Fruit fly (Drosophila melanogaster) whole organism, prepupa: ENCODE results near the gene mRpL35.
A peak's percentile ranks its signal among the peaks of the same experiment; 100 is the strongest.

Experiments used
- Blimp-1 ChIP-seq: fragments of 200-800 bp; sonication (Bioruptor generic); optimal IDR thresholded peaks from 3 replicates; lab custom pipeline; 2017; ENCODE audit warnings: missing biosample characterization, missing genetic modification characterization, mild to moderate bottlenecking, moderate library complexity, missing genetic modification reagents
- CG10631 ChIP-seq: fragments of 200-800 bp; sonication (Bioruptor generic); optimal IDR thresholded peaks from 2 replicates; lab custom pipeline; 2016; ENCODE audit warnings: missing biosample characterization, missing genetic modification characterization
- CG10669 ChIP-seq: fragments of 200-800 bp; sonication (Bioruptor generic); optimal IDR thresholded peaks from 3 replicates; lab custom pipeline; 2018; ENCODE audit warnings: missing biosample characterization, mild to moderate bottlenecking, missing genetic modification characterization, moderate library complexity
- CG11294 ChIP-seq: fragments of 200-800 bp; sonication (Bioruptor generic); IDR thresholded peaks from 2 replicates; pipeline ENCODE4 v1.3.6; 2022; ENCODE audit warnings: missing biosample characterization, missing genetic modification characterization
- CG11902 ChIP-seq: fragments of 200-800 bp; sonication (Bioruptor generic); optimal IDR thresholded peaks from 3 replicates; lab custom pipeline; 2016; ENCODE audit warnings: missing biosample characterization, missing genetic modification characterization
- CG15336 ChIP-seq: fragments of 200-800 bp; sonication (Bioruptor generic); IDR thresholded peaks from 2 replicates; pipeline ENCODE4 v1.3.6; 2022; ENCODE audit warnings: missing biosample characterization, missing genetic modification characterization
- CG3032 ChIP-seq: fragments of 200-800 bp; optimal IDR thresholded peaks from 2 replicates; lab custom pipeline; 2019; ENCODE audit warnings: missing biosample characterization, mild to moderate bottlenecking, missing genetic modification characterization, moderate library complexity
- CG31627 ChIP-seq: fragments of 200-800 bp; sonication (Bioruptor generic); optimal IDR thresholded peaks from 3 replicates; lab custom pipeline; 2016; ENCODE audit warnings: missing biosample characterization, missing genetic modification characterization
- CG34406 ChIP-seq: fragments of 200-800 bp; sonication (Bioruptor generic); optimal IDR thresholded peaks from 3 replicates; lab custom pipeline; 2016; ENCODE audit warnings: missing biosample characterization, missing genetic modification characterization
- CG6163 ChIP-seq: fragments of 200-800 bp; sonication (Bioruptor generic); IDR thresholded peaks from 3 replicates; pipeline ENCODE4 v1.3.6; 2022; ENCODE audit warnings: missing biosample characterization, missing genetic modification characterization
- CG6792 ChIP-seq: fragments of 200-800 bp; sonication (Bioruptor generic); optimal IDR thresholded peaks from 3 replicates; lab custom pipeline; 2016; ENCODE audit warnings: missing biosample characterization, missing genetic modification characterization
- CG6808 ChIP-seq: fragments of 200-800 bp; sonication (Bioruptor generic); optimal IDR thresholded peaks from 3 replicates; lab custom pipeline; 2017; ENCODE audit warnings: missing biosample characterization, missing genetic modification characterization, mild to moderate bottlenecking, moderate library complexity, missing genetic modification reagents
- CG7368 ChIP-seq: fragments of 200-800 bp; sonication (Bioruptor generic); optimal IDR thresholded peaks from 3 replicates; lab custom pipeline; 2016; ENCODE audit warnings: missing biosample characterization, missing genetic modification characterization
- CG8119 ChIP-seq: fragments of 200-800 bp; sonication (Bioruptor generic); IDR thresholded peaks from 3 replicates; pipeline ENCODE4 v1.3.6; 2022; ENCODE audit warnings: missing biosample characterization, missing genetic modification characterization
- CG8319 ChIP-seq: fragments of 200-800 bp; sonication (Bioruptor generic); optimal IDR thresholded peaks from 3 replicates; lab custom pipeline; 2016; ENCODE audit warnings: missing biosample characterization, missing genetic modification characterization
- CG9139 ChIP-seq: fragments of 200-800 bp; sonication (Bioruptor generic); optimal IDR thresholded peaks from 3 replicates; lab custom pipeline; 2017; ENCODE audit warnings: missing biosample characterization, mild to moderate bottlenecking, missing genetic modification characterization
- Eip78C ChIP-seq: fragments of 200-800 bp; sonication (Bioruptor generic); peaks from one replicate; lab custom pipeline; 2016; ENCODE audit warnings: missing biosample characterization, missing genetic modification characterization
- Gug ChIP-seq: fragments of 200-800 bp; sonication (Bioruptor generic); IDR thresholded peaks from 2 replicates; pipeline ENCODE4 v1.3.6; 2022; ENCODE audit warnings: missing biosample characterization, missing genetic modification characterization
- Hr38 ChIP-seq: sonication (Bioruptor generic); optimal IDR thresholded peaks from 2 replicates; lab custom pipeline; 2016; ENCODE audit warnings: missing biosample characterization, missing genetic modification characterization
- Hr39 ChIP-seq: fragments of 200-800 bp; sonication (Bioruptor generic); optimal IDR thresholded peaks from 2 replicates; lab custom pipeline; 2016; ENCODE audit warnings: missing biosample characterization, missing genetic modification characterization
- Lpt ChIP-seq: fragments of 200-800 bp; sonication (Bioruptor generic); optimal IDR thresholded peaks from 3 replicates; lab custom pipeline; 2016; ENCODE audit warnings: missing biosample characterization, missing genetic modification characterization
- Met ChIP-seq: fragments of 200-800 bp; sonication (Bioruptor generic); optimal IDR thresholded peaks from 3 replicates; lab custom pipeline; 2016; ENCODE audit warnings: missing biosample characterization, missing genetic modification characterization
- Smox ChIP-seq: fragments of 200-800 bp; sonication (Bioruptor generic); optimal IDR thresholded peaks from 3 replicates; lab custom pipeline; 2016; ENCODE audit warnings: missing biosample characterization, missing genetic modification characterization
- Sox14 ChIP-seq: fragments of 200-800 bp; sonication (Bioruptor generic); optimal IDR thresholded peaks from 3 replicates; lab custom pipeline; 2016; ENCODE audit warnings: missing biosample characterization, missing genetic modification characterization
- Sox15 ChIP-seq: fragments of 200-800 bp; sonication (Bioruptor generic); optimal IDR thresholded peaks from 3 replicates; lab custom pipeline; 2016; ENCODE audit warnings: missing biosample characterization, missing genetic modification characterization
- achi ChIP-seq: fragments of 200-800 bp; sonication (Bioruptor generic); optimal IDR thresholded peaks from 3 replicates; lab custom pipeline; 2016; ENCODE audit warnings: missing biosample characterization, missing genetic modification characterization
- acj6 ChIP-seq: fragments of 200-800 bp; sonication (Bioruptor generic); optimal IDR thresholded peaks from 3 replicates; lab custom pipeline; 2016; ENCODE audit warnings: missing biosample characterization, missing genetic modification characterization
- dsx ChIP-seq: fragments of 200-800 bp; optimal IDR thresholded peaks from 3 replicates; lab custom pipeline; 2019; ENCODE audit warnings: missing biosample characterization, mild to moderate bottlenecking, missing genetic modification characterization, moderate library complexity; ENCODE audit not compliant: poor library complexity, severe bottlenecking
- eg ChIP-seq: fragments of 200-800 bp; sonication (Bioruptor generic); IDR thresholded peaks from 3 replicates; pipeline ENCODE4 v1.3.6; 2022; ENCODE audit warnings: missing biosample characterization, missing genetic modification characterization
- esn ChIP-seq: fragments of 200-800 bp; sonication (Bioruptor generic); optimal IDR thresholded peaks from 2 replicates; lab custom pipeline; 2016; ENCODE audit warnings: missing biosample characterization, mild to moderate bottlenecking, missing genetic modification characterization, moderate library complexity
- fd85E ChIP-seq: fragments of 200-800 bp; sonication (Bioruptor generic); optimal IDR thresholded peaks from 3 replicates; lab custom pipeline; 2016; ENCODE audit warnings: missing biosample characterization, missing genetic modification characterization
- lz ChIP-seq: fragments of 200-800 bp; sonication (Bioruptor generic); optimal IDR thresholded peaks from 3 replicates; lab custom pipeline; 2016; ENCODE audit warnings: missing biosample characterization, missing genetic modification characterization
- spab ChIP-seq: fragments of 200-800 bp; sonication (Bioruptor generic); optimal IDR thresholded peaks from 2 replicates; lab custom pipeline; 2017; ENCODE audit warnings: missing biosample characterization, mild to moderate bottlenecking, missing genetic modification characterization, missing genetic modification reagents
- svp ChIP-seq: fragments of 200-800 bp; sonication (Bioruptor generic); peaks from one replicate; lab custom pipeline; 2016; ENCODE audit warnings: missing biosample characterization, missing genetic modification characterization
- topi ChIP-seq: fragments of 200-800 bp; sonication (Bioruptor generic); optimal IDR thresholded peaks from 3 replicates; lab custom pipeline; 2016; ENCODE audit warnings: missing biosample characterization, missing genetic modification characterization
- vri ChIP-seq: fragments of 200-800 bp; sonication (Bioruptor generic); optimal IDR thresholded peaks from 3 replicates; lab custom pipeline; 2016; ENCODE audit warnings: missing biosample characterization, mild to moderate bottlenecking, missing genetic modification characterization

The mRpL35 gene

DNA sequence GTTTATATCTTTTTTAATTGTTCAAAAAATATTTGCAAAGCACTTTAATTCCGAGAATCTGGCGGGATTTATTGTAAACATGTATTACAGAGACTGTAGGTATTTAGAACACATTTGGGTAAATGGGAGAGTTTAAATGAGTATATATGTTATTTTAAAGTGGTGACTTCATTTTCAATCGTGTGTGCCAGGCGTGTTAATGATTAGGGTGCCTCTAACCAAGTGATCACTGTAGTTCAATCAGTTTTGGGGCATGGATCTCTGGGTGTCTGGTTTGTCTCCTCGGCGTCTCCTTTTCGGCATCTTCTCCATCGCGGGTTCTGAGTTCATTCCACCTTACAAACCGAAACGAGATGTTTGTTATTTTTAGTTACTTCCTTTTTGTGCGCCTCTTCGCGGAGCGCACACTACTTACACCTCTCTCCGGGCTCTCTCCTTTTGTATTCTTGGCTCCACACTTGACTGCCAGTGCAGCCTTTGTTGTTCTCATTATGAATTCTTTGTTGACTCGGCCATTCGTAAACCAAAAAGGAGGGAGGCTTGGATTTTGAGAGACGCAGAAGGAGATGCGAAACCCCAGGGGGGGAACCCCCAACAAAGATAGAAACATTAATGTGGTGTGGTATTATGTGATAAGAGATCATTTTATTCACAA is 20.5 kb downstream of the mRpL35 start (continued):
- peak; percentile 67 for TF ChIP-seq dsx (GFP tag; lab: Kevin White, UChicago)
- peak; percentile 62 for TF ChIP-seq Sox14 (GFP tag; lab: Kevin White, UChicago)
- no peak for TF ChIP-seq CG8119
- no peak for TF ChIP-seq Blimp-1
- TF ChIP-seq CG7368 (GFP tag; lab: Kevin White, UChicago) = no peak
- TF ChIP-seq Eip78C (GFP tag; lab: Kevin White, UChicago) = peak; percentile 76
- TF ChIP-seq Smox (GFP tag; lab: Kevin White, UChicago) = peak; percentile 29
- TF ChIP-seq acj6 (GFP tag; lab: Kevin White, UChicago) = peak; percentile 0
- TF ChIP-seq CG6808 = no peak
- peak; percentile 63 for TF ChIP-seq CG6163 (GFP tag; lab: Robert Waterston, UW)
- TF ChIP-seq Gug (GFP tag; lab: Robert Waterston, UW) = no peak
- TF ChIP-seq CG11902 (GFP tag; lab: Kevin White, UChicago) = no peak
- TF ChIP-seq Sox15 (GFP tag; lab: Kevin White, UChicago) = no peak

DNA sequence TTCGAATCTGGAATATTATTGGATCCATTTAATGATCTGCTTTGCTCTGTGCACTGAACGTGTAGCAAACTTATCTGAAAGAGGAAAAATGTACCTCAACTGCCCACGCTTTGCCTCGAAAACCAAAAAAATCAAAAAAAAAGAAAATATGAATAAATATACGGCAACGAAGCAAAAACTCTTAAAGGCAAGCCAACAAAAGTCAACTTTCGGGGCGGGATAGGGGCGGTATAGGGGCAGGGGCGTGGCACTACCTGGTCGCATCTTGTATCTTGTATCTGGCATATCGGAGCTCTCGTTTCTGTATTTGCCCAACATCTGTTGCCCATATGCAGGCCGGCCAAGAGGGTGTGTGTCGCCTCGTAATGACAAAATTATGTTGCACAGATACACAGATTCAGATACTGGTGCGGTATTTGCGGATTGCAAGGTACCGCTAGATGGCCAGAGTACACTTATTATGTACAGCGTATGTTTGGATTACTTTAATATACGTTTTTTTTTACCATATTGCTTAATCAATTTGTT is 21.2 kb downstream of the mRpL35 start:
- no peak for TF ChIP-seq Lpt
- TF ChIP-seq CG3032 = no peak
- no peak for TF ChIP-seq CG10631 (GFP tag; lab: Kevin White, UChicago)
- TF ChIP-seq lz = no peak
- TF ChIP-seq CG34406 = no peak
- TF ChIP-seq Hr38 (GFP tag; lab: Kevin White, UChicago) = no peak
- no peak for TF ChIP-seq CG15336 (GFP tag; lab: Robert Waterston, UW)
- TF ChIP-seq Blimp-1 = no peak
- TF ChIP-seq fd85E (GFP tag; lab: Kevin White, UChicago) = no peak
- no peak for TF ChIP-seq CG8119
- TF ChIP-seq Hr39 = no peak
- TF ChIP-seq CG6792 (GFP tag; lab: Kevin White, UChicago) = no peak
- TF ChIP-seq dsx (GFP tag; lab: Kevin White, UChicago) = no peak
- no peak for TF ChIP-seq CG6163 (GFP tag; lab: Robert Waterston, UW)
- no peak for TF ChIP-seq CG9139
- TF ChIP-seq Gug (GFP tag; lab: Robert Waterston, UW) = no peak
- TF ChIP-seq CG11294 (GFP tag; lab: Robert Waterston, UW) = no peak
- TF ChIP-seq CG10669 (GFP tag; lab: Kevin White, UChicago) = no peak
- no peak for TF ChIP-seq Eip78C (GFP tag; lab: Kevin White, UChicago)
- no peak for TF ChIP-seq vri (GFP tag; lab: Kevin White, UChicago)

DNA sequence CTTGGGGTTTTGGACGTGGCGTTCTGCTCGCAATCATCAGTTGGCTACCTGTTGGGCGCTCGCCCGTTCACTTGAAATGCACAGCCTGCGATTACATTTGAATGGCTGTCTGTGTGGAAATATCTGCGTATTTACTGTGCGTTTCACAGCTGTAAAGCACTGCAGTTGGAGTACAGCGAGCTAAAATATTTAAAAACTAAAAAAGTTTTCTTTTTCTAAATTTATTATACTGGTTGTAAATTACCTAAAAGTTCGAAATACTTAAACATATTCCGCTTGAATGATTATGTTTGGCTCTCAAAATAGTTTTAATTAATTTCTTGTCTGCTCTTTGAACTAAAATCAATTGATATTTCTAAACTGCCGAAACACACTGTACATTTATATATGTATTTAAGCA is 22.9 kb downstream of the mRpL35 start:
- TF ChIP-seq spab (GFP tag; lab: Kevin White, UChicago) (no peak), lz (peak; percentile 13), Met (GFP tag; lab: Kevin White, UChicago) (peak; percentile 10), esn (GFP tag; lab: Kevin White, UChicago) (peak; percentile 13), achi (peak; percentile 2), CG15336 (GFP tag; lab: Robert Waterston, UW) (peak; percentile 55), eg (peak; percentile 40; the same call in 1 of the 3 replicates), svp (peak; percentile 54), CG31627 (peak; percentile 19), CG8119 (peak; percentile 30; the same call in 1 of the 3 replicates), Eip78C (GFP tag; lab: Kevin White, UChicago) (peak; percentile 64), Hr39 (peak; percentile 15), CG3032 (no peak), vri (GFP tag; lab: Kevin White, UChicago) (no peak), CG8319 (no peak), acj6 (GFP tag; lab: Kevin White, UChicago) (peak; percentile 12), topi (GFP tag; lab: Kevin White, UChicago) (peak; percentile 22)
